Fruit fly (Drosophila melanogaster) Kc167 (cell line): ENCODE results near the gene tal-AA.

Experiments used
- insv ChIP-seq: fragments of >200 bp; optimal IDR thresholded peaks from 3 replicates; lab custom pipeline; 2018; ENCODE audit warnings: missing external identifiers
- ttk ChIP-seq: sonication (Bioruptor generic); optimal IDR thresholded peaks from 2 replicates; lab custom pipeline; 2017; ENCODE audit warnings: missing external identifiers

- TF ChIP-seq insv (no peak), ttk (lab: Kevin White, UChicago) (no peak)
These were observed 15.0 kb upstream of the tal-AA start for dm6 chr3R:13797823-13798446.
